Worm (Caenorhabditis elegans) whole organism, midembryonic: ENCODE data around the gene wdr-62.

ENCODE experiments used
- cog-1 ChIP-seq: sonication (generic microtip); optimal IDR thresholded peaks from 2 replicates; lab custom pipeline; 2016; ENCODE audit warnings: missing genetic modification characterization, missing compliant biosample characterization
- klf-2 ChIP-seq: fragments of 200-800 bp; sonication (Bioruptor generic); conservative IDR thresholded peaks from 2 replicates; pipeline ENCODE4 v1.3.6; 2022; ENCODE audit warnings: missing genetic modification reagents, missing genetic modification characterization, missing compliant biosample characterization
- ref-1 ChIP-seq: fragments of 200-800 bp; sonication (Bioruptor generic); conservative IDR thresholded peaks from 2 replicates; pipeline ENCODE4 v1.3.6; 2022; ENCODE audit warnings: missing genetic modification reagents, missing genetic modification characterization, missing compliant biosample characterization

DNA sequence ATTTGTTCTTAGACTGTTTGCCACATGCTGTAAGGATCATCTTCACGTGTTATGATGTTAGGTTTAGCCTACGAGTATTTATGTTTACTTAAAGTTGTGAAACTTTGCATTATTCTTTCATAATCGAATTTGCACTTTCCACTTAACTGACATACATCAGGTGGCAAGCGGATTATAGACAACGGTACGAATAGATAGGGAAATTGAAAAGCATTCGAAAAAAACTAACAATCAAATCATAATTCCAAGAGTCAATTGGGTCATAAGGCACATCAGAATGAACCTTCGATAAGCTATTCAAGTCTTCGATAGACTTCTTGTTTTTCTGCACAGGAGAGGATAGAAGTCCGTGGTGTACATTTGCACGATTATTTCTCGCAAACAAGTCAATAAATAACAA lies 48.6 kb downstream of the wdr-62 start:
- TF ChIP-seq cog-1 (tag; lab: Kevin White, UChicago), result no peak
- TF ChIP-seq klf-2, result no peak
- TF ChIP-seq ref-1 (GFP tag; lab: Robert Waterston, UW), result no peak
